Worm (Caenorhabditis elegans) whole organism, L2 larva: ENCODE data around the gene suds-3.

Experiments used
- C34F6.9 ChIP-seq: fragments of 150-350 bp; optimal IDR thresholded peaks from 2 replicates; lab custom pipeline; 2014; ENCODE audit warnings: missing biosample characterization, missing genetic modification characterization
- F13H6.1 ChIP-seq: sonication (generic microtip); optimal IDR thresholded peaks from 2 replicates; lab custom pipeline; 2016; ENCODE audit warnings: missing genetic modification characterization, missing compliant biosample characterization
- R02D3.7 ChIP-seq: fragments of 150-350 bp; optimal IDR thresholded peaks from 2 replicates; lab custom pipeline; 2014; ENCODE audit warnings: missing biosample characterization, missing genetic modification characterization
- Y55F3AM.14 ChIP-seq: fragments of 200-800 bp; sonication (Bioruptor generic); optimal IDR thresholded peaks from 2 replicates; lab custom pipeline; 2018; ENCODE audit warnings: mild to moderate bottlenecking, missing genetic modification characterization, missing compliant biosample characterization
- ZK546.5 ChIP-seq: sonication (generic microtip); optimal IDR thresholded peaks from 2 replicates; lab custom pipeline; 2017; ENCODE audit warnings: missing biosample characterization, missing genetic modification characterization
- alr-1 ChIP-seq: fragments of 150-350 bp; optimal IDR thresholded peaks from 2 replicates; lab custom pipeline; 2014; ENCODE audit warnings: missing biosample characterization, missing genetic modification characterization
- aly-2 ChIP-seq: fragments of 150-350 bp; optimal IDR thresholded peaks from 2 replicates; lab custom pipeline; 2014; ENCODE audit warnings: missing biosample characterization, missing genetic modification characterization
- ama-1 ChIP-seq: fragments of 150-350 bp; optimal IDR thresholded peaks from 2 replicates; lab custom pipeline; 2018; ENCODE audit warnings: inconsistent platforms
- blmp-1 ChIP-seq: sonication (generic microtip); optimal IDR thresholded peaks from 2 replicates; lab custom pipeline; 2017; ENCODE audit warnings: missing genetic modification characterization, mild to moderate bottlenecking, missing compliant biosample characterization, antibody characterized with exemption, moderate library complexity; ENCODE audit not compliant: insufficient read depth
- ceh-16 ChIP-seq: fragments of 150-350 bp; optimal IDR thresholded peaks from 2 replicates; lab custom pipeline; 2014; ENCODE audit warnings: missing biosample characterization, missing genetic modification characterization
- ceh-82 ChIP-seq: fragments of 150-350 bp; optimal IDR thresholded peaks from 2 replicates; lab custom pipeline; 2014; ENCODE audit warnings: missing biosample characterization, missing genetic modification characterization
- egl-27 ChIP-seq: sonication (generic microtip); optimal IDR thresholded peaks from 3 replicates; lab custom pipeline; 2017; ENCODE audit warnings: missing biosample characterization, missing genetic modification reagents, missing genetic modification characterization
- elt-1 ChIP-seq: fragments of 150-350 bp; optimal IDR thresholded peaks from 2 replicates; lab custom pipeline; 2014; ENCODE audit warnings: missing biosample characterization, missing genetic modification characterization
- elt-3 ChIP-seq: sonication (generic microtip); optimal IDR thresholded peaks from 2 replicates; lab custom pipeline; 2017; ENCODE audit warnings: missing biosample characterization, missing genetic modification characterization
- fos-1 ChIP-seq: fragments of 150-350 bp; optimal IDR thresholded peaks from 2 replicates; lab custom pipeline; 2014; ENCODE audit warnings: missing biosample characterization, missing genetic modification characterization
- gmeb-1 ChIP-seq: fragments of 150-350 bp; optimal IDR thresholded peaks from 2 replicates; lab custom pipeline; 2014; ENCODE audit warnings: missing biosample characterization, missing genetic modification characterization
- lin-11 ChIP-seq: fragments of 150-350 bp; sonication (generic microtip); optimal IDR thresholded peaks from 2 replicates; lab custom pipeline; 2014; ENCODE audit warnings: missing biosample characterization, missing genetic modification characterization, inconsistent platforms, mixed read lengths
- lin-13 ChIP-seq: fragments of 150-350 bp; optimal IDR thresholded peaks from 2 replicates; lab custom pipeline; 2014; ENCODE audit warnings: missing biosample characterization, missing genetic modification reagents, missing genetic modification characterization
- lin-39 ChIP-seq: fragments of 150-350 bp; optimal IDR thresholded peaks from 2 replicates; lab custom pipeline; 2014; ENCODE audit warnings: missing biosample characterization, missing genetic modification reagents, missing genetic modification characterization
- lsy-2 ChIP-seq, 2 experiments: fragments of 150-350 bp in 1 of 2; sonication (generic microtip) in 1 of 2; optimal IDR thresholded peaks; 2 replicates each; lab custom pipeline; 2014 to 2017; ENCODE audit warnings: missing biosample characterization in 2 of 2, missing genetic modification characterization in 2 of 2
- mab-5 ChIP-seq: fragments of 150-350 bp; optimal IDR thresholded peaks from 2 replicates; lab custom pipeline; 2014; ENCODE audit warnings: missing biosample characterization, missing genetic modification characterization
- mbf-1 ChIP-seq: sonication (generic microtip); optimal IDR thresholded peaks from 2 replicates; lab custom pipeline; 2017; ENCODE audit warnings: missing biosample characterization, missing genetic modification characterization
- mdl-1 ChIP-seq, 2 experiments: fragments of 150-350 bp in 1 of 2; sonication (generic microtip) in 1 of 2; optimal IDR thresholded peaks; 2 replicates each; lab custom pipeline; 2017; ENCODE audit warnings: missing biosample characterization in 2 of 2, missing genetic modification characterization in 2 of 2
- nhr-10 ChIP-seq: sonication (generic microtip); optimal IDR thresholded peaks from 2 replicates; lab custom pipeline; 2017; ENCODE audit warnings: missing biosample characterization, missing genetic modification characterization
- nhr-11 ChIP-seq: fragments of 150-350 bp; optimal IDR thresholded peaks from 2 replicates; lab custom pipeline; 2014; ENCODE audit warnings: missing biosample characterization, missing genetic modification characterization
- nhr-12 ChIP-seq: fragments of 150-350 bp; optimal IDR thresholded peaks from 2 replicates; lab custom pipeline; 2014; ENCODE audit warnings: missing biosample characterization, missing genetic modification characterization
- nhr-129 ChIP-seq: fragments of 150-350 bp; optimal IDR thresholded peaks from 2 replicates; lab custom pipeline; 2014; ENCODE audit warnings: missing biosample characterization, missing genetic modification characterization
- nhr-21 ChIP-seq: fragments of 150-350 bp; optimal IDR thresholded peaks from 2 replicates; lab custom pipeline; 2014; ENCODE audit warnings: missing biosample characterization, missing genetic modification characterization
- nhr-23 ChIP-seq: fragments of 150-350 bp; optimal IDR thresholded peaks from 2 replicates; lab custom pipeline; 2014; ENCODE audit warnings: missing biosample characterization, missing genetic modification reagents, missing genetic modification characterization
- nhr-237 ChIP-seq: fragments of 150-350 bp; optimal IDR thresholded peaks from 2 replicates; lab custom pipeline; 2014; ENCODE audit warnings: missing biosample characterization, missing genetic modification characterization
- nhr-25 ChIP-seq: fragments of 150-350 bp; sonication (generic microtip); optimal IDR thresholded peaks from 3 replicates; lab custom pipeline; 2014; ENCODE audit warnings: missing biosample characterization, missing genetic modification characterization
- nhr-6 ChIP-seq: fragments of 150-350 bp; optimal IDR thresholded peaks from 2 replicates; lab custom pipeline; 2014; ENCODE audit warnings: missing biosample characterization, missing genetic modification characterization
- peb-1 ChIP-seq: fragments of 150-350 bp; optimal IDR thresholded peaks from 2 replicates; lab custom pipeline; 2014; ENCODE audit warnings: missing biosample characterization, missing genetic modification characterization
- sem-4 ChIP-seq: fragments of 150-350 bp; optimal IDR thresholded peaks from 2 replicates; lab custom pipeline; 2014; ENCODE audit warnings: missing biosample characterization, missing genetic modification reagents, missing genetic modification characterization
- skn-1 ChIP-seq: sonication (generic microtip); optimal IDR thresholded peaks from 2 replicates; lab custom pipeline; 2017; ENCODE audit warnings: missing biosample characterization, missing genetic modification characterization
- sma-3 ChIP-seq: sonication (generic microtip); optimal IDR thresholded peaks from 2 replicates; lab custom pipeline; 2016; ENCODE audit warnings: missing genetic modification reagents, missing genetic modification characterization, missing compliant biosample characterization
- sma-9 ChIP-seq, 2 experiments: fragments of 150-350 bp in 1 of 2; sonication (generic microtip) in 1 of 2; optimal IDR thresholded peaks; 2 replicates each; lab custom pipeline; 2014 to 2016; ENCODE audit warnings: missing genetic modification characterization in 2 of 2, mild to moderate bottlenecking in 1 of 2, missing biosample characterization in 1 of 2, missing compliant biosample characterization in 1 of 2, missing genetic modification reagents in 1 of 2, moderate library complexity in 1 of 2
- unc-39 ChIP-seq: fragments of 150-350 bp; optimal IDR thresholded peaks from 2 replicates; lab custom pipeline; 2014; ENCODE audit warnings: missing biosample characterization, missing genetic modification characterization
- unc-62 ChIP-seq: fragments of 150-350 bp; optimal IDR thresholded peaks from 2 replicates; lab custom pipeline; 2014; ENCODE audit warnings: missing biosample characterization, missing genetic modification reagents, missing genetic modification characterization
- zag-1 ChIP-seq: fragments of 150-350 bp; optimal IDR thresholded peaks from 2 replicates; lab custom pipeline; 2014; ENCODE audit warnings: missing biosample characterization, missing genetic modification characterization

Gene suds-3

DNA sequence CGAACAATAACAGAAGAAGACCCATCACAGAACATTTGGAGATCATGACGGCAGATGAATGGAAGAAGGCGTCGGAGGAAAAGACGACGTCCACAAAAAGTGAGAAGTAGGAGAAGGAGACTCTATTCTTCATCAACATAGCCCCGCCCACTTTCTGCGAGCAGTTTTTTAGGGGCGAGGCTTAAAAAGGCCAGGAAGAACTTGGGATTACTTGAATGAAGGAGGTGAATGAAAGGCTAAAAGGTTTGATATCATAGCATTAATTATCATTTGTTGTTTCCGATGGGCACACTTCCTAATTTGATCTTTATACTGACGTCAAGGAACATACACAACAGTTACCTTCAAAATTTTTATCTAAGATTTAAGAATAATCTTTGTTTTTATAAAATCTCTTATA, 18.0 kb downstream of the suds-3 start, which contains the start of gene nlp-58:
nlp-58 (minus strand) TSS at position 101 of the 400 bp plus-strand sequence.
- no peak for TF ChIP-seq R02D3.7 (tag; lab: Kevin White, UChicago)
- TF ChIP-seq unc-39 (tag; lab: Kevin White, UChicago), result no peak
- TF ChIP-seq C34F6.9 (tag; lab: Kevin White, UChicago), result no peak
- TF ChIP-seq nhr-10, result no peak
- no peak for TF ChIP-seq ama-1
- TF ChIP-seq lsy-2 (tag; optimal IDR thresholded peaks at IDR 0.05; lab: Kevin White, UChicago), result no peak
- TF ChIP-seq blmp-1 (tag; lab: Kevin White, UChicago), result no peak
- TF ChIP-seq mbf-1 (tag; lab: Kevin White, UChicago), result no peak
- TF ChIP-seq sma-3, result no peak
- TF ChIP-seq ceh-82 (tag; lab: Kevin White, UChicago), result no peak
- no peak for TF ChIP-seq ceh-16 (tag; lab: Kevin White, UChicago)
- no peak for TF ChIP-seq aly-2 (tag; lab: Kevin White, UChicago)
- TF ChIP-seq nhr-23 (tag; lab: Kevin White, UChicago), result no peak
- no peak for TF ChIP-seq nhr-11
- TF ChIP-seq lin-39, result no peak
- TF ChIP-seq unc-62 (GFP tag; lab: Kevin White, UChicago), result no peak
- TF ChIP-seq nhr-21, result no peak
- TF ChIP-seq zag-1 (tag; lab: Kevin White, UChicago), result no peak
- TF ChIP-seq nhr-129 (tag; lab: Kevin White, UChicago), result no peak

DNA sequence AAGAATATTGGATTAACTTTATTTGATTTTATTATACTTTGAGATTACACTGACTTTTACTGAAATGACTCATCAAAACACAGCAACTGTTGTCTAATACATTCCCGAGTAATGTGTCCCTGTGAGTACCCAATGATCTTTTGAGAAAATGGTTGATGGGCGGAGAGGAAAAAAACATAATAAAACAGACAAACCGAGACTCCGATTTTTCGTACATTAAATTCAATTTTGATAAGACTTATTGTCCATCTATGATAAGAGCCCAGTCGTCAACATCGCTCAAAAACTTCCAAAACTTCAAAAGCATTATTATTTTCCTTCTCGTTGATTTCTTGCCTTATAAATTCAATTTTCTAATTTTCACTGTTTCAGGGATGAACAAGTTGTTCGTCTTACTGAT, 20.0 kb downstream of the suds-3 start, which contains the start of gene ttr-46:
ttr-46 (plus strand) TSS at position 373 of the 400 bp plus-strand sequence.
- TF ChIP-seq fos-1 (peak; percentile 56), skn-1 (no peak)

DNA sequence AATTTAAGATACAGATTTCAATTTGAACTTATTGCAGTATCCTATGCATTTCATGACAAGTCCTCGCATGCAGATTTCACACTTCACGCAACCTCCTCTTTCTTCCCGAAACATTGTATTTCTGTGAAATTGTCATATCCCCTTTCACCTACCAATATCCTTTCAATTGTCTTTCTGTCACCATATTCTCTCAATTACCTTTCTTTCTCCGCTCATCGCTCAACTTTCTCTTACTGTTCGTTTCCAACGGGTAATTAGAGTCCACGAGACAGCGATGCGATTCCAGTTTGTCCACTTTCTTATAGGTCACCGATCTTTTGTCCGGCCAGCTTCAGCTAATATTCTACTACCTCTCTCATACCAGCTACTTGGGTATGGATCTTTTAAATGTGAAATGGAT, 21.6 kb downstream of the suds-3 start, which contains the start of gene mam-5:
mam-5 (plus strand) TSS at position 304 of the 400 bp plus-strand sequence.
- TF ChIP-seq C34F6.9 (tag; lab: Kevin White, UChicago) (no peak), fos-1 (no peak), sma-3 (no peak), nhr-23 (tag; lab: Kevin White, UChicago) (no peak), nhr-237 (tag; lab: Kevin White, UChicago) (no peak), nhr-129 (tag; lab: Kevin White, UChicago) (no peak), lsy-2 (tag; optimal IDR thresholded peaks at IDR 0.05; lab: Kevin White, UChicago) (no peak), mdl-1 (tag; optimal IDR thresholded peaks at IDR 0.05; lab: Kevin White, UChicago) (no peak), Y55F3AM.14 (GFP tag; lab: Kevin White, UChicago) (no peak), lin-11 (tag; lab: Kevin White, UChicago) (no peak), gmeb-1 (tag; lab: Kevin White, UChicago) (no peak), nhr-12 (no peak), ZK546.5 (tag; lab: Kevin White, UChicago) (no peak), nhr-10 (no peak), lin-13 (GFP tag; lab: Kevin White, UChicago) (no peak), nhr-6 (no peak)
- TF ChIP-seq, all 48 proteins: peak for 0

DNA sequence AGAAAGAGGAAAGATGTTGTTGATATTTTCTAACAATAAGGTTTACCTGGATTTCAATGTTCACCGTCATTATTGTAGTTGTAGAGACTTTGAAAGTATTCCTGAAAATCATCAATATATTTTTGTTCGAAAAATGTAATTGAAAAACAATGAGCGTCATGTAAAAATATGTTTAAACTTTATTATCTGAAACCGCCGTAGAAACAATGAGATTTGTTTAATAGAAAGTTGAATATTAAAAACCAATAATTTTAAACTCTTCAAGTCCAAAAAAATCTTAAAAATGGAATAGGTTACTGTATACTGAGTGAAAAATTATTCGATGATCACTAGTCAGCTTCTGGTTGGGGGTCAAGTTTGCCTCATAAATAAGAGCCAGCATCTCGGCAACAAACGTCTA, 27.4 kb downstream of the suds-3 start, which contains the start of gene anmt-3:
anmt-3 (minus strand) TSS at position 101 of the 400 bp plus-strand sequence.
- TF ChIP-seq skn-1, result no peak
- TF ChIP-seq lsy-2 (tag; optimal IDR thresholded peaks at IDR 0.05; lab: Kevin White, UChicago), result no peak
- TF ChIP-seq alr-1 (tag; lab: Kevin White, UChicago), result no peak
- no peak for TF ChIP-seq aly-2 (tag; lab: Kevin White, UChicago)
- TF ChIP-seq nhr-12, result no peak
- TF ChIP-seq ama-1, result no peak
- TF ChIP-seq nhr-21, result no peak
- TF ChIP-seq blmp-1 (tag; lab: Kevin White, UChicago), result no peak
- no peak for TF ChIP-seq unc-62 (GFP tag; lab: Kevin White, UChicago)
- no peak for TF ChIP-seq zag-1 (tag; lab: Kevin White, UChicago)
- no peak for TF ChIP-seq elt-3 (tag; lab: Kevin White, UChicago)
- TF ChIP-seq R02D3.7 (tag; lab: Kevin White, UChicago), result no peak
- no peak for TF ChIP-seq peb-1
- no peak for TF ChIP-seq Y55F3AM.14 (GFP tag; lab: Kevin White, UChicago)
- TF ChIP-seq nhr-23 (tag; lab: Kevin White, UChicago), result no peak

DNA sequence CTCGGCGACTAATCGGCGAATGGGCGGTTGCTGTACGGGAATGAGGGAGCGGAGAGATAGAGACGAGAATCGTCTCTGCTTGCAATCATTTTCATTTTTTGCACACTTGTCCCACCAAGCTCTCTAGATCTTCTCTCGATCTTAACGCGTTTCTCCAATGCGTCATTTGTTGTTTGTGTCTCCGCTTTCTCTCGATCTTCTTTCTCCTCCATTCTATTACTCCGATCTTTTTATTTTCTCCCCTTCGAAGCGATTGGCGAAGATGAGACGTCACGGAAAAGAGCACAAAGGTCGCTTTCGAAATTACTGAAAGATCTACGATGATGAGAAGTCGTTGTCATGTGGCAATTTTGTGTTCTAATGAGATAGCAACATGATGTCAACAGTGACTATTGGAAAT, 27.8 kb downstream of the suds-3 start:
- TF ChIP-seq nhr-23 (tag; lab: Kevin White, UChicago), result no peak
- TF ChIP-seq lin-11 (tag; lab: Kevin White, UChicago), result no peak
- TF ChIP-seq mab-5 (tag; lab: Kevin White, UChicago), result no peak
- TF ChIP-seq egl-27 (tag; lab: Kevin White, UChicago), result no peak
- no peak for TF ChIP-seq lin-39
- peak; percentile 46 for TF ChIP-seq sma-9 (GFP tag; optimal IDR thresholded peaks at IDR 0.05; lab: Kevin White, UChicago)
- no peak for TF ChIP-seq sma-9 (tag; optimal IDR thresholded peaks at IDR 0.05; lab: Kevin White, UChicago)
- TF ChIP-seq alr-1 (tag; lab: Kevin White, UChicago), result no peak
- TF ChIP-seq lsy-2 (tag; optimal IDR thresholded peaks at IDR 0.05; lab: Kevin White, UChicago), result peak in 1 of 2 experiments; percentile 44
- no peak for TF ChIP-seq sem-4 (tag; lab: Kevin White, UChicago)
- no peak for TF ChIP-seq elt-1
- peak; percentile 23 for TF ChIP-seq nhr-6
- no peak for TF ChIP-seq ama-1
- TF ChIP-seq nhr-11, result no peak
- peak; percentile 82 for TF ChIP-seq F13H6.1
- TF ChIP-seq sma-3, result no peak
- no peak for TF ChIP-seq Y55F3AM.14 (GFP tag; lab: Kevin White, UChicago)
- TF ChIP-seq C34F6.9 (tag; lab: Kevin White, UChicago), result peak; percentile 29
- no peak for TF ChIP-seq nhr-25 (tag; lab: Kevin White, UChicago)
- TF ChIP-seq nhr-129 (tag; lab: Kevin White, UChicago), result peak; percentile 73
- TF ChIP-seq, all 48 proteins: peak for 6
